Fruit fly (Drosophila melanogaster) whole organism, embryonic: ENCODE results near the gene CG31551.
A peak's percentile ranks its signal among the peaks of the same experiment; 100 is the strongest.

Source experiments
- Blimp-1 ChIP-seq: fragments of 200-800 bp; sonication (Bioruptor generic); optimal IDR thresholded peaks from 3 replicates; lab custom pipeline; 2018; ENCODE audit warnings: missing biosample characterization, missing genetic modification characterization, mild to moderate bottlenecking, moderate library complexity, missing genetic modification reagents
- CG10462 ChIP-seq: fragments of 200-800 bp; sonication (Bioruptor generic); optimal IDR thresholded peaks from 2 replicates; lab custom pipeline; 2016; ENCODE audit warnings: missing biosample characterization, missing genetic modification characterization
- CG11695 ChIP-seq: fragments of 200-800 bp; sonication (Bioruptor generic); IDR thresholded peaks from 3 replicates; pipeline ENCODE4 v1.3.6; 2022; ENCODE audit warnings: missing biosample characterization, missing genetic modification characterization
- CG12071 ChIP-seq: fragments of 200-800 bp; sonication (Bioruptor generic); optimal IDR thresholded peaks from 3 replicates; lab custom pipeline; 2018; ENCODE audit warnings: missing biosample characterization, mild to moderate bottlenecking, missing genetic modification characterization
- CG12299 ChIP-seq: fragments of 200-800 bp; sonication (Bioruptor generic); optimal IDR thresholded peaks from 2 replicates; lab custom pipeline; 2018; ENCODE audit warnings: missing biosample characterization, mild to moderate bottlenecking, missing genetic modification characterization
- CG13296 ChIP-seq: fragments of 200-800 bp; sonication (Bioruptor generic); optimal IDR thresholded peaks from 3 replicates; lab custom pipeline; 2018; ENCODE audit warnings: missing biosample characterization, mild to moderate bottlenecking, missing genetic modification characterization
- CG14050 ChIP-seq: fragments of 200-800 bp; sonication (Bioruptor generic); IDR thresholded peaks from 3 replicates; pipeline ENCODE4 v1.3.6; 2022; ENCODE audit warnings: missing biosample characterization, missing genetic modification characterization
- CG14860 ChIP-seq: fragments of 200-800 bp; sonication (Bioruptor generic); IDR thresholded peaks from 3 replicates; pipeline ENCODE4 v1.3.6; 2022; ENCODE audit warnings: missing biosample characterization, missing genetic modification characterization; ENCODE audit not compliant: partially characterized antibody
- CG15696 ChIP-seq: fragments of 200-800 bp; sonication (Bioruptor generic); optimal IDR thresholded peaks from 2 replicates; lab custom pipeline; 2019; ENCODE audit warnings: missing biosample characterization, mild to moderate bottlenecking, missing genetic modification characterization, moderate library complexity
- CG43689 ChIP-seq: fragments of 200-800 bp; sonication (Bioruptor generic); IDR thresholded peaks from 2 replicates; pipeline ENCODE4 v1.3.6; 2022; ENCODE audit warnings: missing biosample characterization, missing genetic modification characterization
- CG6689 ChIP-seq: fragments of 200-800 bp; sonication (Bioruptor generic); IDR thresholded peaks from 2 replicates; pipeline ENCODE4 v1.3.6; 2022; ENCODE audit warnings: missing biosample characterization, missing genetic modification characterization
- CG6813 ChIP-seq: fragments of 200-800 bp; sonication (Bioruptor generic); optimal IDR thresholded peaks from 2 replicates; lab custom pipeline; 2017; ENCODE audit warnings: missing biosample characterization, missing genetic modification characterization, mild to moderate bottlenecking, moderate library complexity, missing genetic modification reagents
- CG8089 ChIP-seq: fragments of 200-800 bp; sonication (Bioruptor generic); optimal IDR thresholded peaks from 3 replicates; lab custom pipeline; 2016; ENCODE audit warnings: missing biosample characterization, missing genetic modification characterization
- CG8388 ChIP-seq: fragments of 200-800 bp; sonication (Bioruptor generic); optimal IDR thresholded peaks from 2 replicates; lab custom pipeline; 2019; ENCODE audit warnings: missing biosample characterization, mild to moderate bottlenecking, missing genetic modification characterization, moderate library complexity
- CG9609 ChIP-seq: fragments of 200-800 bp; sonication (Bioruptor generic); optimal IDR thresholded peaks from 3 replicates; lab custom pipeline; 2016; ENCODE audit warnings: missing biosample characterization, missing genetic modification characterization
- Dad ChIP-seq: fragments of 200-800 bp; sonication (Bioruptor generic); optimal IDR thresholded peaks from 3 replicates; lab custom pipeline; 2016; ENCODE audit warnings: missing biosample characterization, missing genetic modification characterization
- Dbx ChIP-seq: fragments of 200-800 bp; sonication (Bioruptor generic); IDR thresholded peaks from 3 replicates; pipeline ENCODE4 v1.3.6; 2022; ENCODE audit warnings: missing biosample characterization, missing genetic modification characterization
- E2f2 ChIP-seq: fragments of 200-800 bp; sonication (Bioruptor generic); IDR thresholded peaks from 2 replicates; pipeline ENCODE4 v1.3.6; 2022; ENCODE audit warnings: missing biosample characterization, missing genetic modification characterization
- GATAe ChIP-seq: fragments of 200-800 bp; sonication (Bioruptor generic); conservative IDR thresholded peaks from 2 replicates; pipeline ENCODE4 v1.3.6; 2022; ENCODE audit warnings: missing biosample characterization, missing genetic modification characterization
- Hey ChIP-seq: fragments of 200-800 bp; sonication (Bioruptor generic); optimal IDR thresholded peaks from 3 replicates; lab custom pipeline; 2018; ENCODE audit warnings: missing biosample characterization, mild to moderate bottlenecking, missing genetic modification characterization
- HmgZ ChIP-seq: fragments of 200-800 bp; sonication (Bioruptor generic); optimal IDR thresholded peaks from 2 replicates; lab custom pipeline; 2018; ENCODE audit warnings: missing biosample characterization, mild to moderate bottlenecking, missing genetic modification characterization
- Myb ChIP-seq: fragments of 200-800 bp; sonication (Bioruptor generic); optimal IDR thresholded peaks from 2 replicates; lab custom pipeline; 2016; ENCODE audit warnings: missing biosample characterization, missing genetic modification characterization
- NC2α ChIP-seq: fragments of 200-800 bp; sonication (Bioruptor generic); optimal IDR thresholded peaks from 2 replicates; lab custom pipeline; 2016; ENCODE audit warnings: missing biosample characterization, missing genetic modification characterization
- Nf-YC ChIP-seq: fragments of 200-800 bp; optimal IDR thresholded peaks from 3 replicates; lab custom pipeline; 2019; ENCODE audit warnings: missing biosample characterization, mild to moderate bottlenecking, missing genetic modification characterization, moderate library complexity
- Rx ChIP-seq: fragments of 200-800 bp; sonication (Bioruptor generic); IDR thresholded peaks from 2 replicates; pipeline ENCODE4 v1.3.6; 2022; ENCODE audit warnings: missing biosample characterization, missing genetic modification characterization
- Trl ChIP-seq, 3 experiments: fragments of >200 bp in 2 of 3; fragments of 200-800 bp in 1 of 3; sonication (Bioruptor generic) in 1 of 3; optimal IDR thresholded peaks; 2 replicates in 1 of 3; 3 replicates in 2 of 3; lab custom pipeline; 2016 to 2017; ENCODE audit warnings: missing biosample characterization in 1 of 3, missing genetic modification characterization in 1 of 3
- Usf ChIP-seq: fragments of 200-800 bp; sonication (Bioruptor generic); optimal IDR thresholded peaks from 2 replicates; lab custom pipeline; 2017; ENCODE audit warnings: missing genotype, missing biosample characterization, missing genetic modification characterization
- ato ChIP-seq: fragments of 200-800 bp; sonication (Bioruptor generic); IDR thresholded peaks from 2 replicates; pipeline ENCODE4 v1.3.6; 2022; ENCODE audit warnings: missing biosample characterization, missing genetic modification characterization; ENCODE audit not compliant: partially characterized antibody
- caup ChIP-seq: fragments of 200-800 bp; sonication (Bioruptor generic); optimal IDR thresholded peaks from 3 replicates; lab custom pipeline; 2017; ENCODE audit warnings: missing biosample characterization, mild to moderate bottlenecking, missing genetic modification characterization, moderate library complexity; ENCODE audit not compliant: severe bottlenecking
- chif ChIP-seq, 2 experiments: fragments of 200-800 bp; sonication (Bioruptor generic); optimal IDR thresholded peaks; 3 replicates each; lab custom pipeline; 2016; ENCODE audit warnings: missing biosample characterization in 2 of 2, missing genetic modification characterization in 2 of 2
- ci ChIP-seq: fragments of 200-800 bp; sonication (Bioruptor generic); IDR thresholded peaks from 3 replicates; pipeline ENCODE4 v1.3.6; 2022; ENCODE audit warnings: missing biosample characterization, missing genetic modification characterization
- crol ChIP-seq: fragments of 200-800 bp; sonication (Bioruptor generic); IDR thresholded peaks from 2 replicates; pipeline ENCODE4 v1.3.6; 2022; ENCODE audit warnings: missing biosample characterization, missing genetic modification characterization
- crp ChIP-seq, 2 experiments: fragments of 200-800 bp; sonication (Bioruptor generic); optimal IDR thresholded peaks; 2 replicates in 1 of 2; 3 replicates in 1 of 2; lab custom pipeline; 2017; ENCODE audit warnings: missing biosample characterization in 2 of 2, missing genetic modification characterization in 2 of 2, mild to moderate bottlenecking in 1 of 2, moderate library complexity in 1 of 2
- dysf ChIP-seq: fragments of 200-800 bp; sonication (Bioruptor generic); IDR thresholded peaks from 3 replicates; pipeline ENCODE4 v1.3.6; 2022; ENCODE audit warnings: missing biosample characterization, missing genetic modification characterization
- exex ChIP-seq: fragments of 200-800 bp; sonication (Bioruptor generic); optimal IDR thresholded peaks from 4 replicates; lab custom pipeline; 2018; ENCODE audit warnings: missing biosample characterization, mild to moderate bottlenecking, missing genetic modification characterization, moderate library complexity
- fru ChIP-seq: fragments of >200 bp; optimal IDR thresholded peaks from 2 replicates; lab custom pipeline; 2017
- grn ChIP-seq: fragments of 200-800 bp; sonication (Bioruptor generic); optimal IDR thresholded peaks from 3 replicates; lab custom pipeline; 2017; ENCODE audit warnings: missing biosample characterization, missing genetic modification characterization
- hb ChIP-seq: fragments of 200-800 bp; sonication (Bioruptor generic); IDR thresholded peaks from 3 replicates; pipeline ENCODE4 v1.3.6; 2022; ENCODE audit warnings: missing biosample characterization, missing genetic modification characterization; ENCODE audit not compliant: partially characterized antibody
- insv ChIP-seq, 2 experiments: fragments of 200-800 bp; sonication (Bioruptor generic); optimal IDR thresholded peaks; 3 replicates each; lab custom pipeline; 2016 to 2018; ENCODE audit warnings: missing biosample characterization in 2 of 2, missing genetic modification characterization in 2 of 2
- lab ChIP-seq: fragments of 200-800 bp; sonication (Bioruptor generic); optimal IDR thresholded peaks from 3 replicates; lab custom pipeline; 2017; ENCODE audit warnings: missing biosample characterization, missing genetic modification characterization, mild to moderate bottlenecking, moderate library complexity, missing genetic modification reagents
- nau ChIP-seq: fragments of 200-800 bp; sonication (Bioruptor generic); optimal IDR thresholded peaks from 3 replicates; lab custom pipeline; 2017; ENCODE audit warnings: missing biosample characterization, mild to moderate bottlenecking, missing genetic modification characterization, missing genetic modification reagents
- odd ChIP-seq: fragments of 200-800 bp; sonication (Bioruptor generic); optimal IDR thresholded peaks from 2 replicates; lab custom pipeline; 2017; ENCODE audit warnings: missing biosample characterization, mild to moderate bottlenecking, missing genetic modification characterization
- prd ChIP-seq, 3 experiments: fragments of >200 bp in 2 of 3; fragments of 200-800 bp in 1 of 3; sonication (Bioruptor generic) in 1 of 3; optimal IDR thresholded peaks in 2 of 3; IDR thresholded peaks in 1 of 3; 2 replicates in 2 of 3; 3 replicates in 1 of 3; pipeline versions ENCODE4 v1.3.6 to Lab custom; 2017 to 2022; ENCODE audit warnings: missing biosample characterization in 1 of 3, missing genetic modification characterization in 1 of 3
- pum ChIP-seq: fragments of 200-800 bp; sonication (Bioruptor generic); optimal IDR thresholded peaks from 2 replicates; lab custom pipeline; 2016; ENCODE audit warnings: missing biosample characterization, missing genetic modification characterization
- shn ChIP-seq: fragments of 200-800 bp; sonication (Bioruptor generic); optimal IDR thresholded peaks from 3 replicates; lab custom pipeline; 2016; ENCODE audit warnings: missing biosample characterization, missing genetic modification characterization
- sob ChIP-seq: fragments of 200-800 bp; sonication (Bioruptor generic); IDR thresholded peaks from 2 replicates; pipeline ENCODE4 v1.3.6; 2022; ENCODE audit warnings: missing biosample characterization, missing genetic modification characterization
- sug ChIP-seq: fragments of 200-800 bp; optimal IDR thresholded peaks from 2 replicates; lab custom pipeline; 2019; ENCODE audit warnings: missing biosample characterization, mild to moderate bottlenecking, missing genetic modification characterization, moderate library complexity
- vvl ChIP-seq: fragments of 200-800 bp; sonication (Bioruptor generic); IDR thresholded peaks from 2 replicates; pipeline ENCODE4 v1.3.6; 2022; ENCODE audit warnings: missing biosample characterization, missing genetic modification characterization
- zf30C ChIP-seq: fragments of 200-800 bp; sonication (Bioruptor generic); optimal IDR thresholded peaks from 3 replicates; lab custom pipeline; 2018; ENCODE audit warnings: missing biosample characterization, mild to moderate bottlenecking, missing genetic modification characterization

CG31551 gene

DNA sequence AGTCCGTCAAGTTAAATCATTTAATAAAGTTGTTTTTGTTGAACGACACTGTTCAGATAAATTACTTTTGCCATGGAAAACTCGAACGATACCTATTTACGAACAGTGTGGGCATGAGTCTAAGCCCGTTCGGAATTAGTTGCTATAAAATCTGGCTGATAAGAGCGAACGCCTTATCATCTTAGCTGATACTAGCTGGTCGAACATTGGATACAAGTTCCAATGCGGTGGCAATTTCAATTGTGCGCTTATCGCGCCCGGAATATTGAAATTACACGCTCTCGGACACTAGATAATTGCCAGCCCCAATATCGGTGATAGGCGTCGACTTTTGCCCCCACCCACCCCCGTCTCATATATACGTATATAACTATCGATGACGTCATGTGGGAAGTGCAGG is 26.2 kb downstream of the CG31551 start (continued):
- TF ChIP-seq hb (GFP tag; lab: Robert Waterston, UW) (no peak), CG8388 (GFP tag; lab: Kevin White, UChicago) (peak; percentile 3), sug (peak; percentile 65), Hey (no peak), Dbx (peak; percentile 14; the same call in 1 of the 3 replicates), lab (GFP tag; lab: Kevin White, UChicago) (peak; percentile 24), odd (GFP tag; lab: Kevin White, UChicago) (peak; percentile 33), E2f2 (peak; percentile 9; the same call in 1 of the 2 replicates), CG9609 (GFP tag; lab: Kevin White, UChicago) (no peak), Rx (GFP tag; lab: Robert Waterston, UW) (no peak), crol (GFP tag; lab: Robert Waterston, UW) (peak; percentile 21; the same call in 1 of the 2 replicates), nau (GFP tag; lab: Kevin White, UChicago) (no peak), CG13296 (GFP tag; lab: Kevin White, UChicago) (peak; percentile 13), chif (GFP tag; optimal IDR thresholded peaks at IDR 0.05; lab: Kevin White, UChicago) (no peak), CG12071 (GFP tag; lab: Kevin White, UChicago) (peak; percentile 12), ato (0 out of 2 replicates have a peak, but pooled peaks have one; percentile 14), exex (tag; lab: Kevin White, UChicago) (peak; percentile 98), grn (peak; percentile 36), GATAe (GFP tag; lab: Robert Waterston, UW) (peak; percentile 26; the same call in 1 of the 2 replicates), zf30C (GFP tag; lab: Kevin White, UChicago) (peak; percentile 14), prd (optimal IDR thresholded peaks at IDR 0.05; lab: Kevin White, UChicago) (no peak), prd (GFP tag; IDR thresholded peaks at IDR 0.05; lab: Robert Waterston, UW) (no peak), Trl (optimal IDR thresholded peaks at IDR 0.05; lab: Kevin White, UChicago) (no peak), Trl (GFP tag; optimal IDR thresholded peaks at IDR 0.05; lab: Kevin White, UChicago) (no peak), pum (GFP tag; lab: Kevin White, UChicago) (no peak)

DNA sequence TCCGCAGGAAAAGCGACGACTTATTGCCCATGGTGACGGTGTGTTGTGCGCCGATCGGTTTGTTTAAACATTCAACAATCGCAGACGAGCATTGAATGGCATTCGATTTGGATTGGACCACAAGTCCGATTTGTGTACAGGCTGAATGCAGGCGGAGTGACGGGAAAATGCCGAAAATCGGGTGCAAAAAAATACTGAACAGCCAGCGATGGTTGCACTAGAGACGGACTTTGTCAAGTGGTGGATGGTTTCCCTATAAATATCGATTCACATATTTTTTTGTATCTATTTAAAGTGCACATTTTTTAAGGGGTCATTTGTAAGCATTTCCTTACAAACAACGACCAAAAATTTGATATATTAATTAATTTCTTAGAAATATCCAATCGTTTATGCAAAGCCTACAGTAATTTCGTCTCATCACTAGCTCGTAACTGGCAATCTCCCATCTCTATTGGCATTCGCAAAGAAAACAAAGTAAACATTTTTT is 27.1 kb downstream of the CG31551 start, which contains the start of the genes elm and MED27:
Gene elm (minus strand): TSS at position 170 of the 490 bp plus-strand sequence.
Gene MED27 (plus strand): TSS at position 448 of the 490 bp plus-strand sequence.
- TF ChIP-seq ci (GFP tag; lab: Robert Waterston, UW) (peak; percentile 91), sob (GFP tag; lab: Robert Waterston, UW) (peak; percentile 96), CG6813 (peak; percentile 34), CG15696 (tag; lab: Kevin White, UChicago) (peak; percentile 97), Blimp-1 (GFP tag; lab: Kevin White, UChicago) (peak; percentile 86), CG8089 (GFP tag; lab: Kevin White, UChicago) (peak; percentile 83), CG11695 (GFP tag; lab: Robert Waterston, UW) (peak; percentile 79), insv (GFP tag; optimal IDR thresholded peaks at IDR 0.05; lab: Kevin White, UChicago) (peak in 1 of 2 experiments; percentile 73), Nf-YC (tag; lab: Kevin White, UChicago) (peak; percentile 90), fru (lab: Kevin White, UChicago) (no peak), CG43689 (GFP tag; lab: Robert Waterston, UW) (0 out of 2 replicates have a peak, but pooled peaks have one; percentile 52), CG10462 (GFP tag; lab: Kevin White, UChicago) (peak; percentile 88), Myb (peak; percentile 83), shn (GFP tag; lab: Kevin White, UChicago) (peak; percentile 90), CG12299 (tag; lab: Kevin White, UChicago) (peak; percentile 77), vvl (GFP tag; lab: Robert Waterston, UW) (peak; percentile 94), Dad (GFP tag; lab: Kevin White, UChicago) (peak; percentile 91), caup (peak; percentile 87), dysf (GFP tag; lab: Robert Waterston, UW) (peak; percentile 94), CG14860 (GFP tag; lab: Robert Waterston, UW) (peak; percentile 94), crp (GFP tag; optimal IDR thresholded peaks at IDR 0.05; lab: Kevin White, UChicago) (peak in 1 of 2 experiments; percentile 63), HmgZ (tag; lab: Kevin White, UChicago) (peak; percentile 95), NC2α (GFP tag; lab: Kevin White, UChicago) (peak; percentile 79), CG14050 (GFP tag; lab: Robert Waterston, UW) (peak; percentile 90), Usf (GFP tag; lab: Kevin White, UChicago) (peak; percentile 87), CG6689 (peak; percentile 93)
